Worm (Caenorhabditis elegans) whole organism, mixed stage, embryonic: ENCODE data around the gene unc-5.

Experiments
- elt-1 ChIP-seq: sonication (generic microtip); optimal IDR thresholded peaks from 2 replicates; lab custom pipeline; 2017; ENCODE audit warnings: missing genetic modification characterization, mild to moderate bottlenecking, missing compliant biosample characterization, antibody characterized with exemption, moderate library complexity, borderline replicate concordance; ENCODE audit not compliant: insufficient read depth
- lin-13 ChIP-seq: fragments of 150-350 bp; optimal IDR thresholded peaks from 2 replicates; lab custom pipeline; 2014; ENCODE audit warnings: missing biosample characterization, missing genetic modification characterization
- nhr-2 ChIP-seq: fragments of 150-350 bp; optimal IDR thresholded peaks from 2 replicates; lab custom pipeline; 2014; ENCODE audit warnings: missing biosample characterization, missing genetic modification characterization
- nhr-28 ChIP-seq: fragments of 150-350 bp; optimal IDR thresholded peaks from 2 replicates; lab custom pipeline; 2014; ENCODE audit warnings: missing biosample characterization, missing genetic modification characterization
- unc-39 ChIP-seq: fragments of 150-350 bp; optimal IDR thresholded peaks from 2 replicates; lab custom pipeline; 2014; ENCODE audit warnings: missing biosample characterization, missing genetic modification characterization

DNA sequence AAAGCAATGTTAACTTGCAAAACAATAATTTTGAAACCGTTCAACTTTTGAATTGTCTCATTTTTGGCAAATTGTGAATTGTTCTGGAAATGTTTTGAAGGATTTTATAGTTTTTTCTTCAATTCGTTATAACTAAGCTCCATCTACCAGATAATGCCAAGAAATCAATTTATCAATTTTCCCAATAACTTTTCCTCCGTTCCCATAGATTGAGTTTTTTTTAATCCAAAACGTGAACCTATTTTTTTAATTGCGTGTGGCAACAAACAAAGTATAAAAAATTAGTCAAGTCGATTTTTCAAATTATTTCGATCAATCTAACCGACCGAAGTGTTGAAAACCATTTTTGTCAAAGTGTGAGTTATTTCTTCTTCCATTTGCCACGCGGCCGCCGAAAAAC is 75.5 kb downstream of the unc-5 start, which contains the start of gene Y4C6A.4:
- TF ChIP-seq lin-13 (tag; lab: Kevin White, UChicago), result no peak
- TF ChIP-seq elt-1 (tag; lab: Kevin White, UChicago), result no peak
- TF ChIP-seq nhr-28, result no peak
- TF ChIP-seq unc-39 (tag; lab: Kevin White, UChicago), result no peak
- no peak for TF ChIP-seq nhr-2 (tag; lab: Kevin White, UChicago)
